Fruit fly (Drosophila melanogaster) whole organism, embryonic: ENCODE results near the gene Taf6.

Source experiments
- CG10979 ChIP-seq: fragments of 200-800 bp; sonication (Bioruptor generic); optimal IDR thresholded peaks from 2 replicates; lab custom pipeline; 2018; ENCODE audit warnings: missing biosample characterization, mild to moderate bottlenecking, missing genetic modification characterization, moderate library complexity
- CG11504 ChIP-seq: fragments of 200-800 bp; sonication (Bioruptor generic); optimal IDR thresholded peaks from 3 replicates; lab custom pipeline; 2019; ENCODE audit warnings: missing biosample characterization, mild to moderate bottlenecking, missing genetic modification characterization, moderate library complexity
- CG1529 ChIP-seq: fragments of 200-800 bp; sonication (Bioruptor generic); optimal IDR thresholded peaks from 3 replicates; lab custom pipeline; 2018; ENCODE audit warnings: missing biosample characterization, missing genetic modification characterization
- CG15601 ChIP-seq: fragments of 200-800 bp; sonication (Bioruptor generic); optimal IDR thresholded peaks from 3 replicates; lab custom pipeline; 2019; ENCODE audit warnings: missing biosample characterization, mild to moderate bottlenecking, missing genetic modification characterization, moderate library complexity
- CG16813 ChIP-seq: fragments of 200-800 bp; sonication (Bioruptor generic); IDR thresholded peaks from 3 replicates; pipeline ENCODE4 v1.3.6; 2022; ENCODE audit warnings: missing biosample characterization, missing genetic modification characterization; ENCODE audit not compliant: partially characterized antibody
- CG16863 ChIP-seq: fragments of 200-800 bp; sonication (Bioruptor generic); optimal IDR thresholded peaks from 3 replicates; lab custom pipeline; 2016; ENCODE audit warnings: missing biosample characterization, missing genetic modification characterization
- CG17385 ChIP-seq: fragments of 200-800 bp; sonication (Bioruptor generic); optimal IDR thresholded peaks from 3 replicates; lab custom pipeline; 2018; ENCODE audit warnings: missing biosample characterization, mild to moderate bottlenecking, missing genetic modification characterization
- CG17802 ChIP-seq: fragments of 200-800 bp; sonication (Bioruptor generic); optimal IDR thresholded peaks from 2 replicates; lab custom pipeline; 2018; ENCODE audit warnings: missing biosample characterization, mild to moderate bottlenecking, missing genetic modification characterization, moderate library complexity
- CG17912 ChIP-seq: fragments of 200-800 bp; sonication (Bioruptor generic); optimal IDR thresholded peaks from 2 replicates; lab custom pipeline; 2018; ENCODE audit warnings: missing biosample characterization, mild to moderate bottlenecking, missing genetic modification characterization
- CG32532 ChIP-seq: fragments of 200-800 bp; sonication (Bioruptor generic); IDR thresholded peaks from 2 replicates; pipeline ENCODE4 v1.3.6; 2022; ENCODE audit warnings: missing biosample characterization, missing genetic modification characterization
- CG34376 ChIP-seq: fragments of 200-800 bp; sonication (Bioruptor generic); optimal IDR thresholded peaks from 2 replicates; lab custom pipeline; 2018; ENCODE audit warnings: missing biosample characterization, mild to moderate bottlenecking, missing genetic modification characterization
- CG3838 ChIP-seq: fragments of 200-800 bp; sonication (Bioruptor generic); optimal IDR thresholded peaks from 3 replicates; lab custom pipeline; 2016; ENCODE audit warnings: missing biosample characterization, missing genetic modification characterization
- CG42726 ChIP-seq: fragments of 200-800 bp; sonication (Bioruptor generic); IDR thresholded peaks from 2 replicates; pipeline ENCODE4 v1.3.6; 2022; ENCODE audit warnings: missing biosample characterization, missing genetic modification characterization; ENCODE audit not compliant: partially characterized antibody
- CG4707 ChIP-seq: fragments of 200-800 bp; sonication (Bioruptor generic); optimal IDR thresholded peaks from 2 replicates; lab custom pipeline; 2018; ENCODE audit warnings: missing biosample characterization, mild to moderate bottlenecking, missing genetic modification characterization, moderate library complexity
- CG6254 ChIP-seq: fragments of 200-800 bp; sonication (Bioruptor generic); optimal IDR thresholded peaks from 3 replicates; lab custom pipeline; 2017; ENCODE audit warnings: mild to moderate bottlenecking, missing biosample characterization, missing genetic modification reagents, missing genetic modification characterization
- CG6689 ChIP-seq: fragments of 200-800 bp; sonication (Bioruptor generic); IDR thresholded peaks from 2 replicates; pipeline ENCODE4 v1.3.6; 2022; ENCODE audit warnings: missing biosample characterization, missing genetic modification characterization
- CG7745 ChIP-seq: fragments of 200-800 bp; sonication (Bioruptor generic); optimal IDR thresholded peaks from 2 replicates; lab custom pipeline; 2018; ENCODE audit warnings: missing biosample characterization, mild to moderate bottlenecking, missing genetic modification characterization, moderate library complexity
- CG8089 ChIP-seq: fragments of 200-800 bp; sonication (Bioruptor generic); optimal IDR thresholded peaks from 3 replicates; lab custom pipeline; 2016; ENCODE audit warnings: missing biosample characterization, missing genetic modification characterization
- CG8924 ChIP-seq: fragments of 200-800 bp; optimal IDR thresholded peaks from 3 replicates; lab custom pipeline; 2019; ENCODE audit warnings: missing biosample characterization, mild to moderate bottlenecking, missing genetic modification characterization, moderate library complexity
- CG9797 ChIP-seq: fragments of 200-800 bp; sonication (Bioruptor generic); optimal IDR thresholded peaks from 3 replicates; lab custom pipeline; 2018; ENCODE audit warnings: missing biosample characterization, mild to moderate bottlenecking, missing genetic modification characterization
- CrebB ChIP-seq: fragments of 200-800 bp; sonication (Bioruptor generic); optimal IDR thresholded peaks from 3 replicates; lab custom pipeline; 2018; ENCODE audit warnings: missing biosample characterization, mild to moderate bottlenecking, missing genetic modification characterization
- E2f2 ChIP-seq: fragments of 200-800 bp; sonication (Bioruptor generic); IDR thresholded peaks from 2 replicates; pipeline ENCODE4 v1.3.6; 2022; ENCODE audit warnings: missing biosample characterization, missing genetic modification characterization
- Eip74EF ChIP-seq, 2 experiments: fragments of 200-800 bp in 1 of 2; fragments of >200 bp in 1 of 2; sonication (Bioruptor generic) in 1 of 2; optimal IDR thresholded peaks; 2 replicates each; lab custom pipeline; 2017 to 2019; ENCODE audit warnings: missing biosample characterization in 2 of 2, missing genetic modification characterization in 2 of 2, mild to moderate bottlenecking in 1 of 2, moderate library complexity in 1 of 2
- Meics ChIP-seq: fragments of 200-800 bp; sonication (Bioruptor generic); optimal IDR thresholded peaks from 2 replicates; lab custom pipeline; 2017; ENCODE audit warnings: missing biosample characterization, mild to moderate bottlenecking, missing genetic modification characterization
- YL-1 ChIP-seq: fragments of 200-800 bp; sonication (Bioruptor generic); optimal IDR thresholded peaks from 3 replicates; lab custom pipeline; 2017; ENCODE audit warnings: missing biosample characterization, mild to moderate bottlenecking, missing genetic modification characterization
- bcd ChIP-seq: fragments of 200-800 bp; sonication (Bioruptor generic); optimal IDR thresholded peaks from 2 replicates; lab custom pipeline; 2017; ENCODE audit warnings: missing biosample characterization, mild to moderate bottlenecking, missing genetic modification characterization
- caup ChIP-seq: fragments of 200-800 bp; sonication (Bioruptor generic); optimal IDR thresholded peaks from 3 replicates; lab custom pipeline; 2017; ENCODE audit warnings: missing biosample characterization, mild to moderate bottlenecking, missing genetic modification characterization, moderate library complexity; ENCODE audit not compliant: severe bottlenecking
- chif ChIP-seq, 2 experiments: fragments of 200-800 bp; sonication (Bioruptor generic); optimal IDR thresholded peaks; 3 replicates each; lab custom pipeline; 2016; ENCODE audit warnings: missing biosample characterization in 2 of 2, missing genetic modification characterization in 2 of 2
- dimm ChIP-seq: fragments of 200-800 bp; sonication (Bioruptor generic); IDR thresholded peaks from 2 replicates; pipeline ENCODE4 v1.3.6; 2022; ENCODE audit warnings: missing biosample characterization, missing genetic modification characterization
- dpn ChIP-seq, 2 experiments: fragments of 200-800 bp; sonication (Bioruptor generic); optimal IDR thresholded peaks; 3 replicates each; lab custom pipeline; 2016; ENCODE audit warnings: missing biosample characterization in 2 of 2, missing genetic modification characterization in 2 of 2
- eve ChIP-seq, 2 experiments: fragments of >200 bp; optimal IDR thresholded peaks; 2 replicates each; lab custom pipeline; 2017; ENCODE audit warnings: missing biosample characterization in 2 of 2, missing genetic modification characterization in 2 of 2
- fd64A ChIP-seq: fragments of 200-800 bp; sonication (Bioruptor generic); optimal IDR thresholded peaks from 3 replicates; lab custom pipeline; 2018; ENCODE audit warnings: missing biosample characterization, mild to moderate bottlenecking, missing genetic modification characterization
- ftz-f1 ChIP-seq: fragments of 200-800 bp; sonication (Bioruptor generic); optimal IDR thresholded peaks from 2 replicates; lab custom pipeline; 2016; ENCODE audit warnings: missing biosample characterization, missing genetic modification characterization
- grn ChIP-seq: fragments of 200-800 bp; sonication (Bioruptor generic); optimal IDR thresholded peaks from 3 replicates; lab custom pipeline; 2017; ENCODE audit warnings: missing biosample characterization, missing genetic modification characterization
- gro ChIP-seq: fragments of 200-800 bp; sonication (Bioruptor generic); optimal IDR thresholded peaks from 2 replicates; lab custom pipeline; 2016; ENCODE audit warnings: missing biosample characterization, missing genetic modification characterization
- gsb-n ChIP-seq: fragments of 200-800 bp; sonication (Bioruptor generic); optimal IDR thresholded peaks from 3 replicates; lab custom pipeline; 2018; ENCODE audit warnings: missing biosample characterization, mild to moderate bottlenecking, missing genetic modification characterization
- hth ChIP-seq: fragments of >200 bp; optimal IDR thresholded peaks from 2 replicates; lab custom pipeline; 2017; ENCODE audit warnings: inconsistent platforms
- ken ChIP-seq: fragments of 200-800 bp; sonication (Bioruptor generic); IDR thresholded peaks from 3 replicates; pipeline ENCODE4 v1.3.6; 2022; ENCODE audit warnings: missing biosample characterization, missing genetic modification characterization
- lmd ChIP-seq: fragments of 200-800 bp; sonication (Bioruptor generic); IDR thresholded peaks from 2 replicates; pipeline ENCODE4 v1.3.6; 2022; ENCODE audit warnings: missing biosample characterization, missing genetic modification characterization
- lola ChIP-seq, 3 experiments: fragments of >200 bp in 2 of 3; fragments of 200-800 bp in 1 of 3; sonication (Bioruptor generic) in 1 of 3; optimal IDR thresholded peaks; 2 replicates each; lab custom pipeline; 2017 to 2019; ENCODE audit warnings: missing biosample characterization in 3 of 3, missing genetic modification characterization in 3 of 3, mild to moderate bottlenecking in 1 of 3, moderate library complexity in 1 of 3
- oc ChIP-seq: fragments of 200-800 bp; sonication (Bioruptor generic); optimal IDR thresholded peaks from 2 replicates; lab custom pipeline; 2018; ENCODE audit warnings: missing biosample characterization, mild to moderate bottlenecking, missing genetic modification characterization, moderate library complexity
- phol ChIP-seq: fragments of 200-800 bp; sonication (Bioruptor generic); optimal IDR thresholded peaks from 3 replicates; lab custom pipeline; 2018; ENCODE audit warnings: missing biosample characterization, mild to moderate bottlenecking, missing genetic modification characterization, moderate library complexity
- repo ChIP-seq: fragments of 200-800 bp; sonication (Bioruptor generic); optimal IDR thresholded peaks from 2 replicates; lab custom pipeline; 2016; ENCODE audit warnings: missing biosample characterization, missing genetic modification characterization
- salm ChIP-seq: fragments of 200-800 bp; sonication (Bioruptor generic); optimal IDR thresholded peaks from 2 replicates; lab custom pipeline; 2018; ENCODE audit warnings: missing biosample characterization, mild to moderate bottlenecking, missing genetic modification characterization
- sqz ChIP-seq: fragments of 200-800 bp; sonication (Bioruptor generic); optimal IDR thresholded peaks from 3 replicates; lab custom pipeline; 2018; ENCODE audit warnings: missing biosample characterization, mild to moderate bottlenecking, missing genetic modification characterization
- trh ChIP-seq: fragments of 200-800 bp; sonication (Bioruptor generic); optimal IDR thresholded peaks from 2 replicates; lab custom pipeline; 2016; ENCODE audit warnings: missing biosample characterization, missing genetic modification characterization
- tx ChIP-seq: fragments of 200-800 bp; sonication (Bioruptor generic); optimal IDR thresholded peaks from 2 replicates; lab custom pipeline; 2016; ENCODE audit warnings: missing biosample characterization, missing genetic modification characterization
- usp ChIP-seq: fragments of >200 bp; optimal IDR thresholded peaks from 2 replicates; lab custom pipeline; 2017; ENCODE audit warnings: missing biosample characterization, missing genetic modification characterization
- wek ChIP-seq: fragments of 200-800 bp; sonication (Bioruptor generic); optimal IDR thresholded peaks from 3 replicates; lab custom pipeline; 2018; ENCODE audit warnings: missing biosample characterization, mild to moderate bottlenecking, missing genetic modification characterization, moderate library complexity
- zf30C ChIP-seq: fragments of 200-800 bp; sonication (Bioruptor generic); optimal IDR thresholded peaks from 3 replicates; lab custom pipeline; 2018; ENCODE audit warnings: missing biosample characterization, mild to moderate bottlenecking, missing genetic modification characterization

Taf6 gene

dm6 chr3L:19575650-19576049 lies 23.2 kb upstream of the Taf6 start (continued):
- TF ChIP-seq phol (tag; lab: Kevin White, UChicago): no peak
- no peak for TF ChIP-seq Meics
- TF ChIP-seq CG7745: peak; percentile 63
- TF ChIP-seq ken (GFP tag; lab: Robert Waterston, UW): no peak
- TF ChIP-seq oc: peak; percentile 47
- peak; percentile 74 for TF ChIP-seq CG15601 (tag; lab: Kevin White, UChicago)
- TF ChIP-seq lola (GFP tag; optimal IDR thresholded peaks at IDR 0.05; lab: Kevin White, UChicago): peak in 1 of 3 experiments; percentile 12
- peak; percentile 38 for TF ChIP-seq salm
- TF ChIP-seq wek (GFP tag; lab: Kevin White, UChicago): peak; percentile 79
- peak; percentile 1 for TF ChIP-seq grn
- peak in 1 of 2 experiments; percentile 5 for TF ChIP-seq dpn (GFP tag; optimal IDR thresholded peaks at IDR 0.05; lab: Kevin White, UChicago)
- peak; percentile 77 for TF ChIP-seq gsb-n (tag; lab: Kevin White, UChicago)
- peak; percentile 67 for TF ChIP-seq CG4707 (GFP tag; lab: Kevin White, UChicago)
- TF ChIP-seq YL-1: no peak
- TF ChIP-seq CG6254: peak; percentile 41
- peak; percentile 24; the same call in 1 of the 2 replicates for TF ChIP-seq E2f2 (GFP tag; lab: Robert Waterston, UW)
- TF ChIP-seq eve (GFP tag; optimal IDR thresholded peaks at IDR 0.05; lab: Kevin White, UChicago): no peak
- TF ChIP-seq CG8089 (GFP tag; lab: Kevin White, UChicago): peak; percentile 50
- TF ChIP-seq CG32532 (GFP tag; lab: Robert Waterston, UW): no peak
- peak; percentile 57 for TF ChIP-seq CrebB
- peak; percentile 34 for TF ChIP-seq caup (GFP tag; lab: Kevin White, UChicago)
- no peak for TF ChIP-seq usp (GFP tag; lab: Kevin White, UChicago)
- no peak for TF ChIP-seq repo (GFP tag; lab: Kevin White, UChicago)
- TF ChIP-seq CG11504 (tag; lab: Kevin White, UChicago): peak; percentile 36
- peak; percentile 20 for TF ChIP-seq CG10979 (tag; lab: Kevin White, UChicago)
- peak; percentile 17 for TF ChIP-seq CG16863 (GFP tag; lab: Kevin White, UChicago)
- peak; percentile 86 for TF ChIP-seq fd64A (GFP tag; lab: Kevin White, UChicago)
- TF ChIP-seq CG42726: no peak
- TF ChIP-seq CG6689: peak; percentile 15; the same call in 1 of the 2 replicates
- no peak for TF ChIP-seq zf30C (GFP tag; lab: Kevin White, UChicago)
- TF ChIP-seq CG17802 (tag; lab: Kevin White, UChicago): peak; percentile 48
- peak; percentile 10 for TF ChIP-seq ftz-f1 (GFP tag; lab: Kevin White, UChicago)
- TF ChIP-seq CG34376 (GFP tag; lab: Kevin White, UChicago): no peak
- TF ChIP-seq CG17385 (GFP tag; lab: Kevin White, UChicago): peak; percentile 40
- peak; percentile 21 for TF ChIP-seq CG8924 (tag; lab: Kevin White, UChicago)
- peak; percentile 16 for TF ChIP-seq bcd (GFP tag; lab: Kevin White, UChicago)
- no peak for TF ChIP-seq CG16813 (GFP tag; lab: Robert Waterston, UW)
- TF ChIP-seq sqz: peak; percentile 24
- peak; percentile 59 for TF ChIP-seq CG1529 (GFP tag; lab: Kevin White, UChicago)
- no peak for TF ChIP-seq trh (GFP tag; lab: Kevin White, UChicago)
- TF ChIP-seq chif (GFP tag; optimal IDR thresholded peaks at IDR 0.05; lab: Kevin White, UChicago): peak; percentile 4 to 25
- no peak for TF ChIP-seq tx (GFP tag; lab: Kevin White, UChicago)
- no peak for TF ChIP-seq hth (lab: Kevin White, UChicago)
- TF ChIP-seq CG17912 (GFP tag; lab: Kevin White, UChicago): peak; percentile 32
- peak in 1 of 2 experiments; percentile 35 for TF ChIP-seq Eip74EF (GFP tag; optimal IDR thresholded peaks at IDR 0.05; lab: Kevin White, UChicago)
- no peak for TF ChIP-seq lmd (GFP tag; lab: Robert Waterston, UW)
- TF ChIP-seq CG9797 (GFP tag; lab: Kevin White, UChicago): no peak
- peak; percentile 40 for TF ChIP-seq CG3838 (GFP tag; lab: Kevin White, UChicago)
- peak; percentile 36; the same call in 1 of the 2 replicates for TF ChIP-seq dimm (GFP tag; lab: Robert Waterston, UW)
- TF ChIP-seq gro (GFP tag; lab: Kevin White, UChicago): no peak
